Worm (Caenorhabditis elegans) whole organism, L4/young adult: ENCODE measurements around the gene Y62H9A.11.

Source experiments
- W03F9.2 ChIP-seq: fragments of 150-350 bp; optimal IDR thresholded peaks from 2 replicates; lab custom pipeline; 2014; ENCODE audit warnings: missing biosample characterization, missing genetic modification characterization
- dao-5 ChIP-seq: sonication (generic microtip); optimal IDR thresholded peaks from 2 replicates; lab custom pipeline; 2016; ENCODE audit warnings: missing genotype, missing genetic modification characterization, moderate library complexity, missing compliant biosample characterization
- him-1 ChIP-seq: sonication (generic microtip); optimal IDR thresholded peaks from 2 replicates; lab custom pipeline; 2016; ENCODE audit warnings: missing genotype, missing genetic modification reagents, missing genetic modification characterization, missing compliant biosample characterization

Gene Y62H9A.11

ce11 chrX:11927585-11927984, 20.4 kb upstream of the Y62H9A.11 start, which contains the start of gene F55G7.4:
TSS of gene F55G7.4 (plus strand) at chrX:11927885.
- TF ChIP-seq him-1 (tag; lab: Kevin White, UChicago), result no peak
- no peak for TF ChIP-seq dao-5
- no peak for TF ChIP-seq W03F9.2 (tag; lab: Kevin White, UChicago)

- TF ChIP-seq dao-5 (no peak), W03F9.2 (tag; lab: Kevin White, UChicago) (no peak), him-1 (tag; lab: Kevin White, UChicago) (no peak)
Measured at ce11 chrX:11925243-11925642, 18.1 kb upstream of the Y62H9A.11 start.

- no peak for TF ChIP-seq him-1 (tag; lab: Kevin White, UChicago)
- TF ChIP-seq W03F9.2 (tag; lab: Kevin White, UChicago), result peak; percentile 32
- no peak for TF ChIP-seq dao-5
Measured at ce11 chrX:11924158-11924557, 17.0 kb upstream of the Y62H9A.11 start, which contains the start of gene F55G7.1. TSS of gene F55G7.1 (plus strand) at chrX:11924433.

- no peak for TF ChIP-seq him-1 (tag; lab: Kevin White, UChicago)
- TF ChIP-seq dao-5, result no peak
- TF ChIP-seq W03F9.2 (tag; lab: Kevin White, UChicago), result no peak
Measured at ce11 chrX:11920723-11921283, 13.6 kb upstream of the Y62H9A.11 start, which contains the start of gene Y62H9A.14. TSS of gene Y62H9A.14 (plus strand) at chrX:11921233.

- TF ChIP-seq W03F9.2 (tag; lab: Kevin White, UChicago) (no peak), dao-5 (no peak), him-1 (tag; lab: Kevin White, UChicago) (no peak)
Measured at ce11 chrX:11917994-11918393, 10.8 kb upstream of the Y62H9A.11 start, which contains the start of gene Y62H9A.16. TSS of gene Y62H9A.16 (plus strand) at chrX:11918294.

- TF ChIP-seq him-1 (tag; lab: Kevin White, UChicago) (no peak), W03F9.2 (tag; lab: Kevin White, UChicago) (no peak), dao-5 (no peak)
Measured at ce11 chrX:11916705-11917104, 9.5 kb upstream of the Y62H9A.11 start, which contains the start of gene Y62H9A.13. TSS of gene Y62H9A.13 (plus strand) at chrX:11917005.

- TF ChIP-seq him-1 (tag; lab: Kevin White, UChicago) (no peak), dao-5 (no peak), W03F9.2 (tag; lab: Kevin White, UChicago) (no peak)
Measured at ce11 chrX:11913824-11914223, 6.7 kb upstream of the Y62H9A.11 start, which contains the start of gene Y62H9A.12. TSS of gene Y62H9A.12 (plus strand) at chrX:11914124.

ce11 chrX:11910046-11910445, 2.9 kb upstream of the Y62H9A.11 start, which contains the start of gene Y62H9A.15:
TSS of gene Y62H9A.15 (minus strand) at chrX:11910145.
- no peak for TF ChIP-seq him-1 (tag; lab: Kevin White, UChicago)
- no peak for TF ChIP-seq dao-5

- no peak for TF ChIP-seq W03F9.2 (tag; lab: Kevin White, UChicago)
- no peak for TF ChIP-seq him-1 (tag; lab: Kevin White, UChicago)
- TF ChIP-seq dao-5, result no peak
Measured at ce11 chrX:11909168-11909567, 2.0 kb upstream of the Y62H9A.11 start.

ce11 chrX:11908226-11908625, 1.1 kb upstream of the Y62H9A.11 start:
- TF ChIP-seq dao-5, result no peak

ce11 chrX:11906626-11907025, 537 bp downstream of the Y62H9A.11 start:
- no peak for TF ChIP-seq him-1 (tag; lab: Kevin White, UChicago)
- TF ChIP-seq dao-5, result no peak
- TF ChIP-seq W03F9.2 (tag; lab: Kevin White, UChicago), result no peak

- TF ChIP-seq W03F9.2 (tag; lab: Kevin White, UChicago) (no peak), dao-5 (no peak), him-1 (tag; lab: Kevin White, UChicago) (no peak)
Measured at ce11 chrX:11902661-11903060, 4.5 kb downstream of the Y62H9A.11 start, which contains the start of gene Y62H9A.10. TSS of gene Y62H9A.10 (minus strand) at chrX:11902761.

ce11 chrX:11899031-11899430, 8.1 kb downstream of the Y62H9A.11 start:
- no peak for TF ChIP-seq W03F9.2 (tag; lab: Kevin White, UChicago)
- no peak for TF ChIP-seq dao-5
- TF ChIP-seq him-1 (tag; lab: Kevin White, UChicago), result no peak

ce11 chrX:11898040-11898439, 9.1 kb downstream of the Y62H9A.11 start, which contains the start of gene Y62H9A.9:
TSS of gene Y62H9A.9 (minus strand) at chrX:11898140.
- no peak for TF ChIP-seq him-1 (tag; lab: Kevin White, UChicago)
- no peak for TF ChIP-seq dao-5
- TF ChIP-seq W03F9.2 (tag; lab: Kevin White, UChicago), result no peak

ce11 chrX:11896708-11897107, 10.5 kb downstream of the Y62H9A.11 start:
- TF ChIP-seq dao-5 (no peak), W03F9.2 (tag; lab: Kevin White, UChicago) (no peak), him-1 (tag; lab: Kevin White, UChicago) (no peak)
